Fruit fly (Drosophila melanogaster) whole organism, wandering third instar larva: ENCODE results near the gene Uch.

Source experiments
- Abd-B ChIP-seq: fragments of >200 bp; optimal IDR thresholded peaks from 2 replicates; lab custom pipeline; 2017; ENCODE audit warnings: missing biosample characterization, missing genetic modification characterization
- CG32264 ChIP-seq: fragments of 200-800 bp; sonication (Bioruptor generic); optimal IDR thresholded peaks from 2 replicates; lab custom pipeline; 2016; ENCODE audit warnings: missing biosample characterization, missing genetic modification characterization
- CG9705 ChIP-seq: fragments of 200-800 bp; sonication (Bioruptor generic); optimal IDR thresholded peaks from 2 replicates; lab custom pipeline; 2018; ENCODE audit warnings: missing biosample characterization, mild to moderate bottlenecking, missing genetic modification characterization
- CrebA ChIP-seq: fragments of 200-800 bp; sonication (Bioruptor generic); optimal IDR thresholded peaks from 2 replicates; lab custom pipeline; 2016; ENCODE audit warnings: missing biosample characterization, mild to moderate bottlenecking, missing genetic modification characterization, borderline replicate concordance
- Dfd ChIP-seq: fragments of >200 bp; optimal IDR thresholded peaks from 2 replicates; lab custom pipeline; 2017; ENCODE audit warnings: missing biosample characterization, missing genetic modification characterization
- Dif ChIP-seq: fragments of 200-275, 200-300 bp; sonication (Bioruptor generic); optimal IDR thresholded peaks from 2 replicates; lab custom pipeline; 2018; ENCODE audit warnings: missing biosample characterization, missing genetic modification characterization; ENCODE audit not compliant: partially characterized antibody
- GATAd ChIP-seq: sonication (Bioruptor generic); optimal IDR thresholded peaks from 2 replicates; lab custom pipeline; 2016; ENCODE audit warnings: missing biosample characterization, missing genetic modification characterization
- HLH106 ChIP-seq: fragments of 200-800 bp; optimal IDR thresholded peaks from 3 replicates; lab custom pipeline; 2019; ENCODE audit warnings: missing biosample characterization, mild to moderate bottlenecking, missing genetic modification characterization, moderate library complexity
- Hnf4 ChIP-seq: fragments of 200-800 bp; sonication (Bioruptor generic); optimal IDR thresholded peaks from 2 replicates; lab custom pipeline; 2016; ENCODE audit warnings: missing biosample characterization, mild to moderate bottlenecking, missing genetic modification characterization
- Mio ChIP-seq: sonication (Bioruptor generic); optimal IDR thresholded peaks from 2 replicates; lab custom pipeline; 2016; ENCODE audit warnings: missing biosample characterization, missing genetic modification characterization
- Myc ChIP-seq: fragments of >200 bp; optimal IDR thresholded peaks from 2 replicates; lab custom pipeline; 2017
- N ChIP-seq: fragments of >200 bp; optimal IDR thresholded peaks from 2 replicates; lab custom pipeline; 2018; ENCODE audit warnings: missing biosample characterization, missing external identifiers, missing genetic modification characterization
- OdsH ChIP-seq: fragments of 200-800 bp; sonication (Bioruptor generic); optimal IDR thresholded peaks from 2 replicates; lab custom pipeline; 2016; ENCODE audit warnings: missing biosample characterization, mild to moderate bottlenecking, missing genetic modification characterization
- Rel ChIP-seq, 2 experiments: fragments of 200-800 bp; sonication (Bioruptor generic) in 1 of 2; optimal IDR thresholded peaks; 2 replicates in 1 of 2; 3 replicates in 1 of 2; lab custom pipeline; 2016 to 2019; ENCODE audit warnings: mild to moderate bottlenecking in 2 of 2, missing biosample characterization in 2 of 2, missing genetic modification characterization in 2 of 2, moderate library complexity in 1 of 2
- Sp1 ChIP-seq: fragments of 200-800 bp; sonication (Bioruptor generic); optimal IDR thresholded peaks from 3 replicates; lab custom pipeline; 2019; ENCODE audit warnings: missing biosample characterization, mild to moderate bottlenecking, missing genetic modification characterization, moderate library complexity
- Vsx2 ChIP-seq: fragments of 200-300, 225-300 bp; sonication (Bioruptor generic); optimal IDR thresholded peaks from 2 replicates; lab custom pipeline; 2018; ENCODE audit warnings: missing biosample characterization, missing genetic modification characterization; ENCODE audit not compliant: partially characterized antibody
- brk ChIP-seq: fragments of 200-800 bp; sonication (Bioruptor generic); optimal IDR thresholded peaks from 2 replicates; lab custom pipeline; 2016; ENCODE audit warnings: missing biosample characterization, mild to moderate bottlenecking, missing genetic modification characterization
- dsf ChIP-seq: sonication (Bioruptor generic); optimal IDR thresholded peaks from 2 replicates; lab custom pipeline; 2016; ENCODE audit warnings: missing biosample characterization, missing genetic modification characterization, borderline replicate concordance
- ey ChIP-seq: fragments of 200-800 bp; sonication (Bioruptor generic); optimal IDR thresholded peaks from 2 replicates; lab custom pipeline; 2016; ENCODE audit warnings: missing biosample characterization, missing genetic modification characterization
- foxo ChIP-seq, 2 experiments: fragments of 200-800 bp; sonication (Bioruptor generic); optimal IDR thresholded peaks; 2 replicates in 1 of 2; 3 replicates in 1 of 2; lab custom pipeline; 2016 to 2017; ENCODE audit warnings: missing biosample characterization in 2 of 2, missing genetic modification characterization in 2 of 2
- fru ChIP-seq: fragments of 200-800 bp; sonication (Bioruptor generic); optimal IDR thresholded peaks from 3 replicates; lab custom pipeline; 2016; ENCODE audit warnings: missing biosample characterization, mild to moderate bottlenecking, missing genetic modification characterization
- h ChIP-seq: fragments of 200-800 bp; sonication (Bioruptor generic); optimal IDR thresholded peaks from 3 replicates; lab custom pipeline; 2016; ENCODE audit warnings: missing biosample characterization, mild to moderate bottlenecking, missing genetic modification characterization
- jim ChIP-seq: fragments of 175-275, 200-325 bp; sonication (Bioruptor generic); optimal IDR thresholded peaks from 2 replicates; lab custom pipeline; 2016; ENCODE audit warnings: missing biosample characterization, mild to moderate bottlenecking, missing genetic modification characterization
- lola ChIP-seq: fragments of >200 bp; optimal IDR thresholded peaks from 2 replicates; lab custom pipeline; 2017; ENCODE audit warnings: missing biosample characterization, missing genetic modification characterization
- pan ChIP-seq: fragments of >200 bp; optimal IDR thresholded peaks from 2 replicates; lab custom pipeline; 2017
- psq ChIP-seq: fragments of 200-800 bp; sonication (Bioruptor generic); optimal IDR thresholded peaks from 3 replicates; lab custom pipeline; 2017; ENCODE audit warnings: missing biosample characterization, mild to moderate bottlenecking, missing genetic modification characterization, moderate library complexity
- sage ChIP-seq: fragments of 200-800 bp; sonication (Bioruptor generic); optimal IDR thresholded peaks from 2 replicates; lab custom pipeline; 2016; ENCODE audit warnings: missing biosample characterization, mild to moderate bottlenecking, missing genetic modification characterization
- sv ChIP-seq: fragments of 200-800 bp; sonication (Bioruptor generic); optimal IDR thresholded peaks from 3 replicates; lab custom pipeline; 2016; ENCODE audit warnings: missing biosample characterization, missing genetic modification characterization
- tai ChIP-seq: sonication (Bioruptor generic); optimal IDR thresholded peaks from 2 replicates; lab custom pipeline; 2016; ENCODE audit warnings: missing biosample characterization, missing genetic modification characterization
- usp ChIP-seq: fragments of >200 bp; optimal IDR thresholded peaks from 2 replicates; lab custom pipeline; 2017; ENCODE audit warnings: missing biosample characterization, missing genetic modification characterization
- woc ChIP-seq: sonication (Bioruptor generic); optimal IDR thresholded peaks from 2 replicates; lab custom pipeline; 2016; ENCODE audit warnings: missing biosample characterization, mild to moderate bottlenecking, missing genetic modification characterization

The Uch gene

DNA sequence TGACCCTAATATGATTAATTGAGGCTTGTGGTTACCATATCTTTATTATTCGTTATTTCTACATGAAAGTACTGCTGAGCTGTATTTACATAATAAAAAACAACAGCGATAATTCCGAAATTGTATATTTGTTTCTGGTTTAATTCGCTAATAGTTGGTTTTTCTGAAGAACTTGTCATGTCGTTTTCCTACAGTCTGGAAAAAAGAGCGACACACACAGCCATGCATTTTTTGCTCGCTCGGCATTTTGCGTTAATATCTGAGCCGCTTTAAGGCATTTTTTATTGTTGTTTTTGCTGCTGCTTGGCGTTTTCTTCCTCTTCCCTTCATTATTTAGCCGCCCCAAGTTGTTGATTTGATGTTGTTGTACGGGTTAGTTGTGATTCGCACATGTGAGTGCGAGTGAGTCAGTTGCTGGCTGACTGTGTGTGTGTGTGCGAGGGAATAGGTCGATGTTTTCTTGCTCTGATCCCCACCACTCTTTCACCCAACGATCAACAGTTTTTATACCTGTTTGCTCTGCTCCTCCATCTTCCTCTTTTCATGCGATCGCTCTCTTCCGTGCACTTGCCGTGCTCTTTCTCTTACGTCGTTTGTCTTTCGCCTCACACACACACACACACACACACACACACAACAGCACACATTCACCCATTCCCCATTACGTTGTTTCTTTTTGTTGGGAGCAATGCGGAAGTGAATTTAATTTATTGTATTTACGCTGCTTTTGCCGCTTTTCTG is 38.8 kb downstream of the Uch start (continued):
- no peak for TF ChIP-seq lola (GFP tag; lab: Kevin White, UChicago)
- TF ChIP-seq tai (GFP tag; lab: Kevin White, UChicago), result peak; percentile 24
- no peak for TF ChIP-seq sv
- no peak for TF ChIP-seq usp
- TF ChIP-seq CG32264 (GFP tag; lab: Kevin White, UChicago), result no peak

DNA sequence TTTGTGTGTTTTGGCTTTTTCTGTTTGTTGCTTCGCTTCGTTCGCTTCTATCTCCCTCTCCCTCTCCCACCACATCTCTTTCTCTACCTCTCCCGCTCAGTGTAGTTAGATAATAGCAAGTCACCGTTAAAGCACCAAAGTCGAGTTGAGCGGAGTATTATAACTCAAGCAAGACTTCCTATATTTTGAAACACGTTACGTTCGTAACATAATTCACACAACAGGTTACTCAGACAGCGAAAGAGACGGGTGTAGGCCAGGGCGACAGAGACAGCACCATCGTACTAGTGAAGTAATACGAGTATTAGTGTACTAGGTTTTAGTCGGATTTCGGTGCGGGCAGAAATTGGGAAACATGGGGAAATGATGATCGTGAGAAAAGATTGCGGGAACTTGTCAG is 40.4 kb downstream of the Uch start:
- TF ChIP-seq lola (GFP tag; lab: Kevin White, UChicago) (no peak), fru (GFP tag; lab: Kevin White, UChicago) (no peak), brk (GFP tag; lab: Kevin White, UChicago) (no peak), Vsx2 (GFP tag; lab: Kevin White, UChicago) (no peak), jim (GFP tag; lab: Kevin White, UChicago) (no peak), tai (GFP tag; lab: Kevin White, UChicago) (no peak), Mio (GFP tag; lab: Kevin White, UChicago) (no peak), GATAd (no peak), h (no peak), Rel (GFP tag; optimal IDR thresholded peaks at IDR 0.05; lab: Kevin White, UChicago) (no peak), Rel (tag; optimal IDR thresholded peaks at IDR 0.05; lab: Kevin White, UChicago) (no peak)

DNA sequence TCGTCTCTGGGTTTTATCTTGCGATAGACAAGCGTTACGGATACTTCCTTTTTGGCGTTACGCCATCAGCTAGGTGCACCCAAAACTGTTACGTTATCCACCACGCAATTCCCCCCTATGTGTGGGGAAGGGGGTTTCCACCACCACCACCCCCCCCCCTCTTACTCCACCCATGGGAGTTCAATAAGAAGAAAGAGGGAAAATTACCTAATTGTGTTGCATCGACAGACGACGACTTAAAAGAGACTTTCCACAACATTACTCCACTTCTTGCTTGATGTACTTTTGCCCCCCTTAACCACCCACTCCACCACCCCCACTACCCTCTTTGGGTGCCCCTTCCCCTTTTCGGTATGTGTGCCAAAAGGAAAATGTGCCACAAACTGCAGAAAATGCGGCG is 40.8 kb downstream of the Uch start:
- no peak for TF ChIP-seq Abd-B (GFP tag; lab: Kevin White, UChicago)
- TF ChIP-seq Dfd (GFP tag; lab: Kevin White, UChicago), result peak; percentile 59
- TF ChIP-seq psq (GFP tag; lab: Kevin White, UChicago), result no peak
- no peak for TF ChIP-seq Hnf4 (GFP tag; lab: Kevin White, UChicago)
- no peak for TF ChIP-seq Mio (GFP tag; lab: Kevin White, UChicago)
- no peak for TF ChIP-seq Sp1 (GFP tag; lab: Kevin White, UChicago)
- TF ChIP-seq Dif (GFP tag; lab: Kevin White, UChicago), result no peak

DNA sequence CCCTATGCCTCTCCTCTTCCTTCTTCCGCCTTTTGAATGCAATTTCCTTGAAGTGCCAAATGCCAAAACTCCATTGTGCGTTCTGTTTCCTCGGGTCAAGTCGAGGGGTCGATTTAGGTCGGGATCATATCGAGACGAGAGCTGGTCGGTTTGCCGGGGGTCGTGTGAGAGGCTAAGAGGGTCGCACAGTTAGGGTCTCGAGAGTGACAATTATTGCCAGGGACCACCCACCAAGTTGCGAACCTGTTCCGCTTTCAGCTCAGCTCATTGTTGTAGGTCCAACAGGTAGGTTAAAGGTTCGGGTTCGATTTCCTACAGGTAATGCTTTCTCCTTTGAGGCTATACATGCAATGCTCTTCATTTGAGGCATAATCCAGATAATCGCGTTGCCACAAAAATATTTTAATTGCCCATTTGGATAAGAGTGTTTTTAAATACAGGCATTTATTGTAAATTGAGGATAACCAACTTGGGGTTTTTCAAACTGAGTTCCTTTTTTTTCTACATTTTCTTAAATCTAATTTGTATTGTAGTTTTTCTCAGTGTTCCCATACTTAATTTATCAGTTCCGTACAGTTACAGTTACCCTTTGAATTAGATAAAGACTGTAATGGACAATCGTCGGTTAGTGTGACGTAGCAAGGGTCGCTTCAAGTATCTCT is 41.4 kb downstream of the Uch start:
- TF ChIP-seq dsf (GFP tag; lab: Kevin White, UChicago), result no peak
- no peak for TF ChIP-seq Abd-B (GFP tag; lab: Kevin White, UChicago)
- TF ChIP-seq foxo (GFP tag; optimal IDR thresholded peaks at IDR 0.05; lab: Kevin White, UChicago), result no peak
- TF ChIP-seq Dfd (GFP tag; lab: Kevin White, UChicago), result no peak
- no peak for TF ChIP-seq CG9705
- no peak for TF ChIP-seq woc
- no peak for TF ChIP-seq OdsH (GFP tag; lab: Kevin White, UChicago)
- TF ChIP-seq N, result no peak
- no peak for TF ChIP-seq Rel (GFP tag; optimal IDR thresholded peaks at IDR 0.05; lab: Kevin White, UChicago)
- TF ChIP-seq Rel (tag; optimal IDR thresholded peaks at IDR 0.05; lab: Kevin White, UChicago), result no peak
- TF ChIP-seq CG32264 (GFP tag; lab: Kevin White, UChicago), result no peak
- TF ChIP-seq jim (GFP tag; lab: Kevin White, UChicago), result no peak
- TF ChIP-seq sage (GFP tag; lab: Kevin White, UChicago), result no peak
- no peak for TF ChIP-seq Myc (lab: Kevin White, UChicago)
- no peak for TF ChIP-seq ey (GFP tag; lab: Kevin White, UChicago)
- TF ChIP-seq Mio (GFP tag; lab: Kevin White, UChicago), result no peak
- TF ChIP-seq, all 38 proteins: peak for 0

DNA sequence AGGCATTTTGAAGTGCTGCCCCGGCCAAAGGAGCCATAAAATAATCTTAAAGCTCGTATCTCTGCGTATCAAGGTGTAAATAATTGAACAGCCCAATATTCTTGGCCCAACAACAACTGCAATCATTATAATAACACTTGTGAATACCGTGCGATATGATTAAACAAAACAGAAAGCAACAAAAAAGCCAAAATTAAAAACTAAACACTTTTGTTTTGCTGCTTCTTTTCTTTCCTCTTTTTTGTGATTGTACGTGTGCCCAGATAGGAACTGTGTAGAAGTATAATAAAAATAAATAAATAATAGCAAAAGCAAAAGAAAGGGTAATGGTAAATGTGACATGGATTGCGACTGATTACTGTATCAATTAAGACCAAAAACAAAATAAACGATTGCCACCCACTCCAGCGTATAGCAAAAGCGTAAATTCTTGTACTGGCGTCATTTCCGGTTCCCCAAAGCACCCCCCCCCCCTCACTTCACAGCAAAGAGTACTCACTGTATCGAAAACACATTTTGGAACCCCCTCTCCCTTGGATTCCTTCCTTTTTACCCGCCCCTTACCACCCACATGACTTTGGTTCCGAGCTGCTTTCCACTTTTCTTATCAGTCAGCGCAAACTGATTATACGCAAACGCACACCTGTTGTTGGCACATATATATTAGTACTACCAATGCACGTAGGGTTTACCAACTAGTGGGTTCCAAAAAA is 42.5 kb downstream of the Uch start:
- TF ChIP-seq foxo (GFP tag; optimal IDR thresholded peaks at IDR 0.05; lab: Kevin White, UChicago) (peak in 1 of 2 experiments; percentile 11), sv (no peak), Hnf4 (GFP tag; lab: Kevin White, UChicago) (no peak), Dfd (GFP tag; lab: Kevin White, UChicago) (no peak), h (peak; percentile 54), Mio (GFP tag; lab: Kevin White, UChicago) (no peak), psq (GFP tag; lab: Kevin White, UChicago) (peak; percentile 69), Sp1 (GFP tag; lab: Kevin White, UChicago) (peak; percentile 52), pan (no peak), CrebA (peak; percentile 60), ey (GFP tag; lab: Kevin White, UChicago) (no peak), brk (GFP tag; lab: Kevin White, UChicago) (peak; percentile 68), HLH106 (tag; lab: Kevin White, UChicago) (peak; percentile 25), N (no peak), OdsH (GFP tag; lab: Kevin White, UChicago) (peak; percentile 31), Rel (GFP tag; optimal IDR thresholded peaks at IDR 0.05; lab: Kevin White, UChicago) (no peak), Rel (tag; optimal IDR thresholded peaks at IDR 0.05; lab: Kevin White, UChicago) (peak; percentile 76), woc (no peak)
